Fruit fly (Drosophila melanogaster) Kc167 (cell line): ENCODE measurements around the gene asl.

Source experiments
- Myc ChIP-seq: fragments of >200 bp; optimal IDR thresholded peaks from 2 replicates; lab custom pipeline; 2017; ENCODE audit warnings: missing external identifiers
- h ChIP-seq: fragments of >200 bp; optimal IDR thresholded peaks from 3 replicates; lab custom pipeline; 2018; ENCODE audit warnings: missing external identifiers

DNA sequence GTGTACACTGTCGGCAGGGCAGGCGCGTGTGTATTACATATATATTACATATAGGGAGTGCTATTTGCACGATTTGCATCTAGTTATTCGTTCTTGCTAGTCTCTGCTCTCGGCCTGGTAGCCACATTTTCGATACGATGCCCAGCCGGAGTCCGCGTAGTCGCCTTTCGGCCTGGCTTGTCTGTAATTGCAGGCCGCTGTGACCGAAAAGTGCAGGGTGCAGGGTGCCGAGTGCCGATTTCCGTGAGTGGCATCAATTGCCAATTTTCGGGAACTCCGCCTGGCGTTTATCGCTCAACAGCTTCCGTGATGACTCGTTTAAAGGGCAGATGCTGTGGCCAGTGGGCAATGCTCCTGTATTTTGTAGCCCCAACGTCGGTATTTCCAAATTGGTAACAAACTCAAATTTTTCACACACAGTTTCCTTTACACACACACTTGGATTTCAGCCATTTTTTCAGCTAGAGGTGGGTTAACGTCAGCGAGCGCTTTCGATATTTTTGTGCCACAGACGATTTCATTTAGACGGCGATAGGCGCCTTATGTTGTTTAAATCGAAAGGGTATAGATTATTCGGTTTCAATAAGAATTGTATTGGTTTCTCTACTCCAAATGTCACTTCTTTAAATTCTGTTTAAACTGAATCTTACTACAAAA is 18.4 kb downstream of the asl start, which contains the start of gene CG2926:
- TF ChIP-seq Myc (lab: Kevin White, UChicago): no peak
- TF ChIP-seq h (lab: Kevin White, UChicago): no peak
